Worm (Caenorhabditis elegans) whole organism, late embryonic: Measurements from ENCODE around the gene F18E2.15.
A peak's percentile ranks its signal among the peaks of the same experiment; 100 is the strongest.

ENCODE experiments used
- C08G9.2 ChIP-seq: sonication (generic microtip); optimal IDR thresholded peaks from 2 replicates; lab custom pipeline; 2016; ENCODE audit warnings: mild to moderate bottlenecking, missing genetic modification characterization, moderate library complexity, missing compliant biosample characterization
- C38D4.7 ChIP-seq: fragments of 200-800 bp; sonication (Bioruptor generic); optimal IDR thresholded peaks from 2 replicates; lab custom pipeline; 2018; ENCODE audit warnings: mild to moderate bottlenecking, missing genetic modification characterization, moderate library complexity, missing compliant biosample characterization
- K09A11.1 ChIP-seq: sonication (generic microtip); optimal IDR thresholded peaks from 2 replicates; lab custom pipeline; 2017; ENCODE audit warnings: antibody characterized with exemption, mild to moderate bottlenecking, missing genetic modification characterization, missing compliant biosample characterization; ENCODE audit not compliant: insufficient read depth
- Y22D7AL.16 ChIP-seq: sonication (generic microtip); optimal IDR thresholded peaks from 2 replicates; lab custom pipeline; 2016; ENCODE audit warnings: missing genetic modification characterization, missing compliant biosample characterization
- ama-1 ChIP-seq: fragments of 150-350 bp; optimal IDR thresholded peaks from 2 replicates; lab custom pipeline; 2014
- ceh-18 ChIP-seq: sonication (generic microtip); optimal IDR thresholded peaks from 2 replicates; lab custom pipeline; 2016; ENCODE audit warnings: missing genetic modification characterization, missing compliant biosample characterization
- ceh-22 ChIP-seq: sonication (generic microtip); optimal IDR thresholded peaks from 2 replicates; lab custom pipeline; 2017; ENCODE audit warnings: missing biosample characterization, missing genetic modification characterization
- ceh-31 ChIP-seq: sonication (generic microtip); optimal IDR thresholded peaks from 2 replicates; lab custom pipeline; 2016; ENCODE audit warnings: missing genetic modification characterization, missing compliant biosample characterization
- ceh-45 ChIP-seq: fragments of 200-800 bp; sonication (Bioruptor generic); IDR thresholded peaks from 2 replicates; pipeline ENCODE4 v1.3.6; 2022; ENCODE audit warnings: missing genetic modification reagents, missing genetic modification characterization, missing compliant biosample characterization
- che-1 ChIP-seq: sonication (generic microtip); optimal IDR thresholded peaks from 2 replicates; lab custom pipeline; 2016; ENCODE audit warnings: mild to moderate bottlenecking, missing genetic modification characterization, missing compliant biosample characterization
- dmd-4 ChIP-seq: sonication (generic microtip); optimal IDR thresholded peaks from 2 replicates; lab custom pipeline; 2016; ENCODE audit warnings: borderline replicate concordance, missing genetic modification characterization, missing compliant biosample characterization
- elt-2 ChIP-seq: sonication (generic microtip); optimal IDR thresholded peaks from 2 replicates; lab custom pipeline; 2016; ENCODE audit warnings: missing genetic modification reagents, missing genetic modification characterization, missing compliant biosample characterization
- ets-4 ChIP-seq: sonication (generic microtip); optimal IDR thresholded peaks from 2 replicates; lab custom pipeline; 2016; ENCODE audit warnings: missing genetic modification characterization, missing compliant biosample characterization
- eyg-1 ChIP-seq: sonication (generic microtip); optimal IDR thresholded peaks from 2 replicates; lab custom pipeline; 2016; ENCODE audit warnings: missing genotype, missing genetic modification characterization, missing compliant biosample characterization
- fkh-10 ChIP-seq: fragments of 150-350 bp; optimal IDR thresholded peaks from 2 replicates; lab custom pipeline; 2014; ENCODE audit warnings: missing biosample characterization, missing genetic modification reagents, missing genetic modification characterization
- gmeb-2 ChIP-seq: sonication (generic microtip); optimal IDR thresholded peaks from 2 replicates; lab custom pipeline; 2016; ENCODE audit warnings: missing genetic modification characterization, inconsistent platforms, missing compliant biosample characterization
- hlh-15 ChIP-seq: sonication (generic microtip); optimal IDR thresholded peaks from 2 replicates; lab custom pipeline; 2016; ENCODE audit warnings: missing genetic modification characterization, missing compliant biosample characterization
- hlh-30 ChIP-seq: sonication (generic microtip); optimal IDR thresholded peaks from 2 replicates; lab custom pipeline; 2017; ENCODE audit warnings: antibody characterized with exemption, missing genetic modification characterization, missing compliant biosample characterization; ENCODE audit not compliant: insufficient read depth
- lim-6 ChIP-seq: sonication (generic microtip); optimal IDR thresholded peaks from 2 replicates; lab custom pipeline; 2016; ENCODE audit warnings: missing genetic modification characterization, missing compliant biosample characterization
- madf-2 ChIP-seq: sonication (generic microtip); optimal IDR thresholded peaks from 2 replicates; lab custom pipeline; 2017; ENCODE audit warnings: missing genetic modification characterization, missing compliant biosample characterization
- nhr-11 ChIP-seq: fragments of 150-350 bp; optimal IDR thresholded peaks from 2 replicates; lab custom pipeline; 2014; ENCODE audit warnings: missing biosample characterization, missing genetic modification characterization
- nhr-232 ChIP-seq: sonication (generic microtip); optimal IDR thresholded peaks from 2 replicates; lab custom pipeline; 2016; ENCODE audit warnings: missing genetic modification characterization, missing compliant biosample characterization
- pat-9 ChIP-seq: fragments of 200-800 bp; sonication (Bioruptor generic); optimal IDR thresholded peaks from 2 replicates; lab custom pipeline; 2018; ENCODE audit warnings: mild to moderate bottlenecking, missing genetic modification characterization, moderate library complexity, missing compliant biosample characterization
- pha-2 ChIP-seq: sonication (generic microtip); optimal IDR thresholded peaks from 2 replicates; lab custom pipeline; 2017; ENCODE audit warnings: mild to moderate bottlenecking, missing genetic modification characterization, missing compliant biosample characterization
- pros-1 ChIP-seq: fragments of 150-350 bp; optimal IDR thresholded peaks from 2 replicates; lab custom pipeline; 2014; ENCODE audit warnings: missing biosample characterization, missing genetic modification reagents, missing genetic modification characterization
- sox-2 ChIP-seq: fragments of 200-800 bp; sonication (Bioruptor generic); IDR thresholded peaks from 2 replicates; pipeline ENCODE4 v1.3.6; 2022; ENCODE audit warnings: missing genetic modification reagents, missing genetic modification characterization, missing compliant biosample characterization
- sox-4 ChIP-seq: sonication (generic microtip); optimal IDR thresholded peaks from 2 replicates; lab custom pipeline; 2017; ENCODE audit warnings: mild to moderate bottlenecking, missing genetic modification characterization, inconsistent platforms, missing compliant biosample characterization
- tbx-2 ChIP-seq: sonication (generic microtip); optimal IDR thresholded peaks from 2 replicates; lab custom pipeline; 2016; ENCODE audit warnings: missing genetic modification characterization, missing compliant biosample characterization
- unc-3 ChIP-seq, 2 experiments: fragments of 200-800 bp in 1 of 2; sonication (Bioruptor generic) in 1 of 2; sonication (generic microtip) in 1 of 2; conservative IDR thresholded peaks in 1 of 2; optimal IDR thresholded peaks in 1 of 2; 2 replicates each; pipeline versions ENCODE4 v1.3.6 to Lab custom; 2016 to 2022; ENCODE audit warnings: missing compliant biosample characterization in 2 of 2, missing genetic modification characterization in 2 of 2, missing genetic modification reagents in 1 of 2
- unc-42 ChIP-seq: sonication (generic microtip); optimal IDR thresholded peaks from 2 replicates; lab custom pipeline; 2016; ENCODE audit warnings: missing genotype, missing genetic modification characterization, missing compliant biosample characterization
- unc-55 ChIP-seq: sonication (generic microtip); optimal IDR thresholded peaks from 2 replicates; lab custom pipeline; 2017; ENCODE audit warnings: missing biosample characterization, missing genetic modification reagents, missing genetic modification characterization
- unc-86 ChIP-seq: sonication (generic microtip); optimal IDR thresholded peaks from 2 replicates; lab custom pipeline; 2016; ENCODE audit warnings: missing genetic modification characterization, missing compliant biosample characterization

The F18E2.15 gene

ce11 chrV:12751495-12752050, 9.2 kb downstream of the F18E2.15 start, which contains the start of gene C15C8.6:
Gene C15C8.6, minus strand, starts transcription at chrV:12751545.
- TF ChIP-seq pat-9 (tag; lab: Kevin White, UChicago) (no peak), ceh-31 (tag; lab: Kevin White, UChicago) (no peak)

ce11 chrV:12749558-12749957, 11.3 kb downstream of the F18E2.15 start:
- TF ChIP-seq pha-2 (no peak), ceh-18 (tag; lab: Kevin White, UChicago) (no peak), unc-86 (tag; lab: Kevin White, UChicago) (no peak), sox-4 (no peak), K09A11.1 (tag; lab: Kevin White, UChicago) (no peak), pros-1 (tag; lab: Kevin White, UChicago) (no peak), ama-1 (lab: Kevin White, UChicago) (no peak), sox-2 (GFP tag; lab: Robert Waterston, UW) (no peak), nhr-232 (tag; lab: Kevin White, UChicago) (no peak), C08G9.2 (no peak), che-1 (tag; lab: Kevin White, UChicago) (no peak), ceh-31 (tag; lab: Kevin White, UChicago) (no peak), elt-2 (no peak), gmeb-2 (no peak)

- no peak for TF ChIP-seq nhr-11 (tag; lab: Kevin White, UChicago)
- TF ChIP-seq unc-42 (tag; lab: Kevin White, UChicago): peak; percentile 97
- no peak for TF ChIP-seq ceh-45 (GFP tag; lab: Robert Waterston, UW)
- TF ChIP-seq madf-2 (tag; lab: Kevin White, UChicago): no peak
- no peak for TF ChIP-seq unc-3 (GFP tag; conservative IDR thresholded peaks at IDR 0.05; lab: Robert Waterston, UW)
- TF ChIP-seq unc-3 (tag; optimal IDR thresholded peaks at IDR 0.05; lab: Kevin White, UChicago): no peak
Observed at ce11 chrV:12747856-12748255, 13.0 kb downstream of the F18E2.15 start, which contains the start of gene C15C8.5. Gene C15C8.5, plus strand, starts transcription at chrV:12748007.

ce11 chrV:12747431-12747830, 13.4 kb downstream of the F18E2.15 start, which contains the start of gene C15C8.4:
Gene C15C8.4, minus strand, starts transcription at chrV:12747463.
- TF ChIP-seq Y22D7AL.16 (tag; lab: Kevin White, UChicago) (no peak), dmd-4 (tag; lab: Kevin White, UChicago) (no peak), nhr-232 (tag; lab: Kevin White, UChicago) (no peak), K09A11.1 (tag; lab: Kevin White, UChicago) (no peak), eyg-1 (tag; lab: Kevin White, UChicago) (no peak), tbx-2 (tag; lab: Kevin White, UChicago) (no peak), lim-6 (tag; lab: Kevin White, UChicago) (no peak), ets-4 (tag; lab: Kevin White, UChicago) (no peak), hlh-15 (tag; lab: Kevin White, UChicago) (no peak), hlh-30 (tag; lab: Kevin White, UChicago) (no peak), fkh-10 (GFP tag; lab: Kevin White, UChicago) (no peak), gmeb-2 (no peak), ceh-22 (tag; lab: Kevin White, UChicago) (no peak), pat-9 (tag; lab: Kevin White, UChicago) (no peak), C38D4.7 (GFP tag; lab: Kevin White, UChicago) (no peak)
- TF ChIP-seq, all 69 proteins: peak for 0

ce11 chrV:12744979-12745378, 15.8 kb downstream of the F18E2.15 start, which contains the start of gene C15C8.7:
Gene C15C8.7, minus strand, starts transcription at chrV:12745050.
- TF ChIP-seq elt-2 (peak; percentile 74), unc-55 (GFP tag; lab: Kevin White, UChicago) (no peak)
- TF ChIP-seq, all 69 proteins: peak for 1
